Worm (Caenorhabditis elegans): ENCODE data around the gene Y82E9BL.6.

ce11 chrIII:1340240-1340639, 5.4 kb downstream of the Y82E9BL.6 start, which contains the start of gene fbxa-5:
- TF ChIP-seq T20F7.1 (GFP tag; optimal IDR thresholded peaks at IDR 0.05) = no peak
- no peak for TF ChIP-seq lin-13 (GFP tag; optimal IDR thresholded peaks at IDR 0.05)
- no peak for TF ChIP-seq daf-12 (tag; optimal IDR thresholded peaks at IDR 0.05)
- no peak for TF ChIP-seq daf-8 (GFP tag; IDR thresholded peaks at IDR 0.05)
- TF ChIP-seq unc-130 (GFP tag; optimal IDR thresholded peaks at IDR 0.05) = no peak
- no peak for TF ChIP-seq skn-1 (tag; optimal IDR thresholded peaks at IDR 0.05)
- TF ChIP-seq fkh-10 (GFP tag; optimal IDR thresholded peaks at IDR 0.05) = no peak
- TF ChIP-seq F44E2.7 (GFP tag; IDR thresholded peaks at IDR 0.05) = no peak
- no peak for TF ChIP-seq F37D6.2 (tag; optimal IDR thresholded peaks at IDR 0.05)
- no peak for TF ChIP-seq zfp-3 (GFP tag; conservative IDR thresholded peaks at IDR 0.05)
- TF ChIP-seq dve-1 (tag; optimal IDR thresholded peaks at IDR 0.05; ENCODE audit: insufficient read depth) = no peak
- TF ChIP-seq mep-1 (tag; optimal IDR thresholded peaks at IDR 0.05) = no peak
- TF ChIP-seq unc-62 (GFP tag; optimal IDR thresholded peaks at IDR 0.05 in 1 of 2) = no peak
- TF ChIP-seq unc-62 (tag; optimal IDR thresholded peaks at IDR 0.05) = no peak
- no peak for TF ChIP-seq dpl-1 (GFP tag; optimal IDR thresholded peaks at IDR 0.05)

Measured in whole organism, L4 larva.